Fruit fly (Drosophila melanogaster): Measurements from ENCODE around the gene CG9536.
A peak's percentile ranks its signal among the peaks of the same experiment; 100 is the strongest.

The CG9536 gene

DNA sequence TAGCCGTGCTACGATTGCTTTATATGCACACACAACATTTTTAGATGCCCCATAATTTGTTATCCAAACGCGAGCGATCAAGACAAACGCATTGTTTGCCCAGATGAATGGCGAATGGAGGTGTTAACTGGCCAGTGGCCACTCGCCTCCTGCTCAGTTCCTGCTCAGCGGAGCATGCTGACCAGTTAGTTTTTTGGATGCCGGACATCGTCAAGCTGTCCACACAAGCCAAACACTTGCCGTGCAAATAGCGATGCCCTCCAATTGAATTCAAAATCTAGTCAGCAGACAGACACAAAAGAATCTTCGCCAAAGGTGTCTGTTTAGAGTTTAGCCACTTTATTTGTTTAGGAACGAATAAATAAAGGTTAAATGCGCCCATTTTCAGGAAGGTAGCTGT lies 14.5 kb downstream of the CG9536 start:
- no peak for TF ChIP-seq aop (GFP tag; IDR thresholded peaks at IDR 0.05)
- TF ChIP-seq Mes4 (GFP tag; optimal IDR thresholded peaks at IDR 0.05), result peak; percentile 10
- TF ChIP-seq CG1233 (GFP tag; optimal IDR thresholded peaks at IDR 0.05), result no peak
- peak; percentile 78; the same call in 1 of the 4 replicates for TF ChIP-seq chinmo (GFP tag; IDR thresholded peaks at IDR 0.05; ENCODE audit: partially characterized antibody)
- TF ChIP-seq CG15479 (GFP tag; optimal IDR thresholded peaks at IDR 0.05), result peak; percentile 31
- TF ChIP-seq CG16815 (GFP tag; optimal IDR thresholded peaks at IDR 0.05), result no peak
- 0 out of 3 replicates have a peak, but pooled peaks have one; percentile 46 for TF ChIP-seq so (GFP tag; IDR thresholded peaks at IDR 0.05)
- peak; percentile 5 for TF ChIP-seq CG15696 (tag; optimal IDR thresholded peaks at IDR 0.05)
- TF ChIP-seq CG16863 (GFP tag; optimal IDR thresholded peaks at IDR 0.05), result peak; percentile 23
- TF ChIP-seq cad (GFP tag; optimal IDR thresholded peaks at IDR 0.05), result no peak
- TF ChIP-seq CG1647 (GFP tag; optimal IDR thresholded peaks at IDR 0.05), result peak; percentile 3
- TF ChIP-seq Hr78 (GFP tag; optimal IDR thresholded peaks at IDR 0.05), result peak in 1 of 2 experiments; percentile 10
- peak; percentile 44 for TF ChIP-seq CrebB (tag; optimal IDR thresholded peaks at IDR 0.05)
- peak in 1 of 2 experiments; percentile 13 for TF ChIP-seq bsh (GFP tag; optimal IDR thresholded peaks at IDR 0.05)
- peak; percentile 10 for TF ChIP-seq eyg (GFP tag; optimal IDR thresholded peaks at IDR 0.05)
- TF ChIP-seq sens (GFP tag), result peak; percentile 74
- peak; percentile 7 for TF ChIP-seq CG2116 (GFP tag; optimal IDR thresholded peaks at IDR 0.05)
- no peak for TF ChIP-seq CG1024 (GFP tag; IDR thresholded peaks at IDR 0.05)
- no peak for TF ChIP-seq CG7928 (GFP tag; optimal IDR thresholded peaks at IDR 0.05)
- no peak for TF ChIP-seq caup (GFP tag; optimal IDR thresholded peaks at IDR 0.05; ENCODE audit: severe bottlenecking)
- TF ChIP-seq dmrt11E (tag; optimal IDR thresholded peaks at IDR 0.05), result peak; percentile 10
- no peak for TF ChIP-seq Bdp1 (GFP tag; optimal IDR thresholded peaks at IDR 0.05)
- peak in 1 of 2 experiments; percentile 73 for TF ChIP-seq tll (GFP tag; optimal IDR thresholded peaks at IDR 0.05)
- peak; percentile 25 for TF ChIP-seq CG15601 (tag; optimal IDR thresholded peaks at IDR 0.05)
- peak; percentile 43 for TF ChIP-seq Med (GFP tag)
- TF ChIP-seq lola (GFP tag; optimal IDR thresholded peaks at IDR 0.05), result peak in 1 of 3 experiments; percentile 42
- no peak for TF ChIP-seq grn (GFP tag; optimal IDR thresholded peaks at IDR 0.05)
- TF ChIP-seq hkb (optimal IDR thresholded peaks at IDR 0.05), result no peak
- peak; percentile 23; the same call in 1 of the 2 replicates for TF ChIP-seq hkb (GFP tag; IDR thresholded peaks at IDR 0.05)
- peak; percentile 49; the same call in 1 of the 3 replicates for TF ChIP-seq CG2199 (GFP tag; IDR thresholded peaks at IDR 0.05)
- TF ChIP-seq Opbp (GFP tag; IDR thresholded peaks at IDR 0.05; ENCODE audit: partially characterized antibody), result no peak
- peak; percentile 11 for TF ChIP-seq lab (GFP tag; optimal IDR thresholded peaks at IDR 0.05)
- 0 out of 2 replicates have a peak, but pooled peaks have one; percentile 41 for TF ChIP-seq Xrp1 (GFP tag; IDR thresholded peaks at IDR 0.05)
- peak; percentile 21; the same call in 1 of the 3 replicates for TF ChIP-seq ken (GFP tag; IDR thresholded peaks at IDR 0.05)
- peak; percentile 3 for TF ChIP-seq ATbp (GFP tag; optimal IDR thresholded peaks at IDR 0.05)
- 0 out of 2 replicates have a peak, but pooled peaks have one; percentile 13 for TF ChIP-seq dati (GFP tag; IDR thresholded peaks at IDR 0.05)
- TF ChIP-seq Nf-YB (GFP tag; optimal IDR thresholded peaks at IDR 0.05), result peak; percentile 23
- no peak for TF ChIP-seq CG12219 (GFP tag; optimal IDR thresholded peaks at IDR 0.05)
- TF ChIP-seq Asciz (GFP tag; optimal IDR thresholded peaks at IDR 0.05), result peak; percentile 8
- no peak for TF ChIP-seq CG13624 (GFP tag; optimal IDR thresholded peaks at IDR 0.05)
- no peak for TF ChIP-seq Xbp1 (GFP tag; optimal IDR thresholded peaks at IDR 0.05)
- TF ChIP-seq Side (GFP tag; optimal IDR thresholded peaks at IDR 0.05), result peak; percentile 2
- TF ChIP-seq CG17829 (tag; optimal IDR thresholded peaks at IDR 0.05), result no peak
- TF ChIP-seq ci (GFP tag; IDR thresholded peaks at IDR 0.05), result 0 out of 3 replicates have a peak, but pooled peaks have one; percentile 67
- peak; percentile 58 for TF ChIP-seq ac (GFP tag; optimal IDR thresholded peaks at IDR 0.05)
- TF ChIP-seq Optix (GFP tag; IDR thresholded peaks at IDR 0.05), result 0 out of 3 replicates have a peak, but pooled peaks have one; percentile 29
- TF ChIP-seq otp (GFP tag; IDR thresholded peaks at IDR 0.05), result peak; percentile 76
- TF ChIP-seq CG10209 (GFP tag; optimal IDR thresholded peaks at IDR 0.05), result peak; percentile 1
- TF ChIP-seq CG13296 (GFP tag; optimal IDR thresholded peaks at IDR 0.05), result peak; percentile 36
